Worm (Caenorhabditis elegans) whole organism, L4 larva: ENCODE measurements around the gene srsx-22.

ENCODE experiments used
- dve-1 ChIP-seq: sonication (generic microtip); optimal IDR thresholded peaks from 2 replicates; lab custom pipeline; 2017; ENCODE audit warnings: antibody characterized with exemption, mild to moderate bottlenecking, missing genetic modification characterization, missing compliant biosample characterization; ENCODE audit not compliant: insufficient read depth
- nhr-237 ChIP-seq: sonication (generic microtip); optimal IDR thresholded peaks from 2 replicates; lab custom pipeline; 2017; ENCODE audit warnings: missing biosample characterization, missing genetic modification characterization
- vab-7 ChIP-seq: fragments of 200-800 bp; sonication (Bioruptor generic); IDR thresholded peaks from 2 replicates; pipeline ENCODE4 v1.3.6; 2022; ENCODE audit warnings: missing genetic modification reagents, missing genetic modification characterization, missing compliant biosample characterization

ce11 chrV:8375849-8376248 lies 24.4 kb downstream of the srsx-22 start, which contains the start of gene F38E1.3:
- TF ChIP-seq vab-7 (GFP tag; lab: Robert Waterston, UW) (no peak), nhr-237 (tag; lab: Kevin White, UChicago) (no peak), dve-1 (no peak)
